Worm (Caenorhabditis elegans) whole organism, dauer: ENCODE results near the gene clec-143.
"Not testable (repeated sequence)": the region's sequence is repeated elsewhere in the genome, so short reads cannot be mapped to it uniquely, and the experiment has no call there.

ENCODE experiments used
- unc-62 ChIP-seq: sonication (generic microtip); optimal IDR thresholded peaks from 2 replicates; lab custom pipeline; 2017; ENCODE audit warnings: missing biosample characterization, missing genetic modification reagents, missing genetic modification characterization

Gene clec-143

DNA sequence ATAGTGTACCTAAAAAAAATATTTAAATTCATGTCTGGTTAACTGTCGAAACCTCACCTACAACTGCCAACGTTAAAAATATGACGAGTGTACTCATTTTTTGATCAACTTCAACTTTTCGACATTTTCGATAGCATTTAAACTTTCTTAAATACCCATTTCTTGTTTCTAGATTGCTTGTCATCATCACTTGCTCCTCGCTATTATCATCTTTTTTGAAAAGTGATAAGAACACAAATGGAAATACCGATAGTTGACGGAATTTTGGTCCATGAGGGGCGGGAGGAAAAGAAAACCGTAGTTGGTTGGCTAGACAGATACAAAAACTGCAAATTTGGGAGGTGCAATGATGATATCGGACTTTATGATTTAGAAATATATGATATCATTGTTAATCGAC is at the start of gene clec-143:
clec-143 (minus strand) TSS at position 139 of the 400 bp plus-strand sequence.
- TF ChIP-seq unc-62 (GFP tag; lab: Kevin White, UChicago): no peak

DNA sequence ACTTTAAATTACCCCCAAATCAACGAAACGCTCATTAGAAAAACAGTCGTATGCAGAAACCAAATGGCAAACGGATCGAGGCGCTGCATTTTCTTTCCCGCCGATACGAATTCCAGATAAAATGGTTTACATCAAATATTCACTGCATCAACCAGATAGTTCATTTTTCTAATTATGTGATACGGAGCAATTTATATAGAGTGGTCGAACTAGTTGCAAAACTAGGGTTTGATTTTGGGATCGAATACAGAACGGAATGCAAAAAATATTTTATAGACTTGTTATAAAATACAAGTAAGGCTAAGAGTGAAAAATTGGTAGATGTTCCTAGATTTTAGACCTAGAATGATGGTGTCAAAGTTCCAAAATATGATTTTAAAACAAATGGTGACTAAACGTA is 49.8 kb upstream of the clec-143 start:
- TF ChIP-seq unc-62 (GFP tag; lab: Kevin White, UChicago): no peak

DNA sequence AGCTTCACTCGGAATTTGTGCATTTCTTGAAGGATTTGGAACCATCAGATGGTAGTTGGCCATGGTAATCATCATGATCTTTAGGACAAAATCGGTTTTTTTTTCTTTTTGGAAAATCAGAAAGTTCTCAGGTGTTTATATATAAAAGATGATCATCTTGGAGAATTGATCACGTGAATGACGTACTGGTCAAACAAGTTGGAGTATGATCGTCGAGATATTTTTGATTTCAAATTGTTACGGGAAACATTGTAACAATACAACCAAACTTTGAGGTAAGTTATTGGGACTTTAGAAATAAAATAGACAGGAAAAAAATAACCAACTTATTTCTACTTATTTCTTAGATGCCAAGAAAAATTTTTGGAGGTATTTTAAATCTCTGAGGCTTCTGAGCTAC is 48.9 kb upstream of the clec-143 start, which contains the start of gene F59B10.4:
F59B10.4 (minus strand) TSS at position 101 of the 400 bp plus-strand sequence.
- TF ChIP-seq unc-62 (GFP tag; lab: Kevin White, UChicago): no peak

DNA sequence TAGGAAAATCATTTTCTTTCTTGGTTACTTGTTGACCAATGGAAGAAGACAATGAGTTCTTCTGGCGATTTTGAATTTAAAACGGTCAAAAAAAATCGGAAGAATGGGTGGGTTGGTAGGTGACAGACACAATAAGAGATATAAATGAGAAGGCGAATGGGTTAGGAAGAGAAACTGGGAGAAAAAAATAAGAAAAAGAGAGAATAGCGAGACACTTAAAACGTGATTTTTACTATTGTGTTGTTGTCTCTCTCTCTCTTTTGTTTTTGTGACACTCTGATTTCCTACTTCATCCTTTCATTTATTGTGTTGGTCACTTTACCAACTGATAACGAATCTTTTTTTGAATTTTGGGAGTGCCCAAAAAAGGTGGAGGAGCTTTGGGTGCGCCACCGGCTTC is 46.3 kb upstream of the clec-143 start:
- TF ChIP-seq unc-62 (GFP tag; lab: Kevin White, UChicago): no peak

DNA sequence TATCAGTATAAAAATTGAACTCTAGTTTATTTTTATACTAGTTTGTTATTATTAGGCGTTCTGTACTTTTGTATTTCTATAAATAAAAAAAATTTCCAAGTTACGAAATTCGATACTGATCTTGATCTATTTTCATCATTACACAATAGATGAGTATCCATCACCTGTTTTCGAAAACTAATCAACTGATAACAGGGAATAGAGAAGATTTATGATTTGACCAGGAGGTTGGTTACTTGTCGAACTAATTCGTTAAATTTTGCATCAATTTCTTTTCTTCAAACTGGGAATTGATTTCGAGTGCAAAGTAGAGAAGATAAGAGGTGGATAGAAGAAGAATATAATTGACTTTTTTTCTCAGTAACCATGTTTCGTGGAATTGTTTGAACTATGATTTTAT is 45.3 kb upstream of the clec-143 start:
- no peak for TF ChIP-seq unc-62 (GFP tag; lab: Kevin White, UChicago)

DNA sequence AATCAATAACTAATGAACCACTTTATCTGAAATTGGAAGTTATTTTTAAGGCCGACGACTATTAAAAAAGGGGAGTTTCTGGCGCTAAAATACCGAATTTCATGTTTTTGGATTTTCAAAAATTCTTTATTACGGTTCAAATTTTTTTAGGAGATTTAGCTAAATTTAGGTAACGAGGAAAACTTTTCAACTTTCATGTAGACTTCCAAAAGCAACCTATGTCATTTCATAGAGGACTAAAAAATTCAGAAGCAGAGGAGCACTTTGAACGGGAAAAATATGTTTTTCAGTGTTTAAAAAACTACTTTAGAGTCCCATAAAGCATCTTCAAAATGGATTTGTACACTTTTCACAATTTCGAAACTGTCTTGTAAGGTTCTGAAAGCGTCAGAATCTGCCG is 43.3 kb upstream of the clec-143 start:
- no peak for TF ChIP-seq unc-62 (GFP tag; lab: Kevin White, UChicago)

DNA sequence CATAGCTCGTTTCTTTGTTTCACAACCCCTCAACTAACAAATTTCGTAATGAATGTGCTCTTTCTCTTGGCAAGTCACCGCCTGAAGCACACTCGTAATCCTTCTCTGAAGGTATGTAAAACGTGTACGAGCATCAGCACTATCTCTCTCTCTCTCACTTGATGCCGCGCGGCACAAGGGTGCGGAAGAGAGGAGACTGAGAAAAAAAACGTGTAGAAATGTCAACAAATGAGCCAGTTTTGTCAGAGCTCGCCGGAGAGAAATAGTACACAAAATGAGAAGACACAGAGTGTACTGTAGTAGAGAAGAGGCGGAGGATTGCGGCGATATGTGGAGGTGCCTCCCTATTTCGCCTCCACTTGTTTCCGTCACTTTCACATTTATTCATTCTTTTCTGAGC is 40.1 kb upstream of the clec-143 start, which contains the start of gene F59B10.3:
F59B10.3 (plus strand) TSS at position 301 of the 400 bp plus-strand sequence.
- TF ChIP-seq unc-62 (GFP tag; lab: Kevin White, UChicago): no peak

DNA sequence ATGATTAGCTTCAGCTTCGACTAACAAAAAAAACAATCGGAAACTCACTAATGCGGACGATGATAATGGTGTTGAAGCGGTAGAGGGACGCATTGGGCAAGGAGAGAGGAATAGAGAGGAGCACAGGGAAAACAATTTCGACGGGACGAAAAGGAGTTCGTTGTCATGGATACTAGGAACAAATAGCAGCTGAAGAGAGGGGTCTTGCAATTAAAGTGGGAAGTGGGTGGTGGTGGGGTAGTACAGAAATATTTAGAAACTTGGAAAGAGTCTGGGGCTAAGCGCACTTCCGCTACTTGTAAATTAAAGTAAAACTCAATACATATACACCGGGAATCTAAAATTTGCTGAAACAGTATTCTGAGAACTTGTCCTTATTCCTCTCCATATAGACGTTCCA is 39.6 kb upstream of the clec-143 start, which contains the start of gene F59B10.2:
F59B10.2 (minus strand) TSS at position 101 of the 400 bp plus-strand sequence.
- TF ChIP-seq unc-62 (GFP tag; lab: Kevin White, UChicago): no peak

DNA sequence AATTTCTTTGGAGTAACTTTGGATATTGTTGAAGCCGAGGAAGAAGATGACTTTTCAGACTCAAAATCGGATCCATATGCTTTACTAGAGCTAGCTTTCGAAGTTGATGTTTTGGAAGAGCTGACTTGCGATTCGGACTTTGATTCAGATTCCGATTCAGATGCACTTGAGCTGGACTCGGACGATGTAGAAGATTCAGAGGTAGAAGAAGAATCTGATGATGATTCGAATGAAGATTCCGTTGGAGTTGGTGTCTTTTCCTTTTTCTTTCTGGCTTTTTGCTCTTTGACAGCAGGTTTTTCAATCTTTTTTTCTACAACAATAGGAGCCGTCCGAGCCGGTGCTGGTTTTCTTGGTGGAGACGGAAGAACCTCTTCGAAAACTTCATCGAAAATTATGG is 37.8 kb upstream of the clec-143 start:
- no peak for TF ChIP-seq unc-62 (GFP tag; lab: Kevin White, UChicago)

DNA sequence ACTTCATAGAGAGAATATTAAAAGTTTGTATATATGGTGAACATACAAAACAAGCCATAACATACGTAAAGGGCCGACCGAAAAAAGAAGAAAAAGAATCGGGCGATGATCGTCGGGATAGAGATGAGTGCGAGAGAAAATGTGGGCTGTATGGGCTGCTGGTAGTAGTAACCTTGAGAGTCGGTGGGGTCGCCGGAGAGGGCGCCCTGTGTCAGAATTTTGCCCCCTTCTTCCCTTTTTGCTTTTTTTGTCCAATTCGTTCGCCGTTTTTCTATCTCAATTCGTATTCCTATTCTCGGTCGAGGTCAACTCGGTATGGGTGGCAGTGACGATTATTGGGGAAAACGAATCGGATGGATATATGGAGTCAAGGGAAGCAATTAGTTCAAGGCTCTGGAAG is 35.9 kb upstream of the clec-143 start:
- TF ChIP-seq unc-62 (GFP tag; lab: Kevin White, UChicago): no peak

DNA sequence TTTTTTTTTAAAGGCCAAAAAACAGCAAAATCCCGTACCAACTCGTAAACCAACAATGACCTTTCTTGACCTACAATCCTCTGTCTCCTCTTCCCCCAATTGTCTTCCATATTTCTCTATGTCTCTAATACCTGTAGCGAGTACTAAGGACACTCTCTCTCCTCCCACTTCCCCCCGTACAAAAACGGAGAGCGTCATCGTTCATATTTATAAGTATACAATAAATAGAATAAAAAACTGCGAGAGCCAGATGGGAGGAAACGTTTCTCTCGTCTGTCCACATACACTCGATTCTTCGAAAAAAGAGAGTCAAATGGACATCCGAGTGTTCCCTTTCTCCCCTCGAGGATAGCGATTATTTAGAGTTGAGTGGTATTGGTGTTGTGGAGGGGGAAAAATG is 34.6 kb upstream of the clec-143 start:
- no peak for TF ChIP-seq unc-62 (GFP tag; lab: Kevin White, UChicago)

DNA sequence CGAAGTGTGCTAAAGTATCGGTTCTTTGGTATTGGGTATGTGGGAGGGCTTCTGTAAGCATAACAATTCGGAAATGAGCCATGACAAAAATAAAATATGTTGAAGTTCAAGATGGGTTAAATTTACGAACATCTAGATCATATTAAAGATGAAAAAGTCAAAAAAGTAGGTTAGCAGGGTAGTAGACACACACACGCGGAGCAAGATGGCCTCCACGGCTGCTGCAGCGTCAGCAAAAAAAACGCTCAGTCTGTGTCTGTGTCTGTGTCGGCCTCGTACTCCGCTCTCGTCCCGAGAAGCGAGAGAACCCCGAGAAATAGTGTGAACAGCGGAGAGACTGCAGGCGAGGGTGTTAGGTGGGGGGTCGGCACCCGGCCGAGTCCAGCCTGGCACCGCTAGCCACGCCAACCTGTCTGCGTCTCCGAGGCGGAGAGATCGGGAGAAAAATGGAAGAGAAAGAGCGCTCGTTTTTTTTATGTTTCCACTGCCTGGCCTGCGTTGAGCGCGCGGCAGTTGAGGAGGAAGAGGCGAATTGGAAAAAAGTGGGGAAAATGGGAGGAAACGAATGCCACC is 32.5 kb upstream of the clec-143 start, which contains the start of gene myrf-1:
myrf-1 (minus strand) TSS at position 51 of the 573 bp plus-strand sequence.
- no peak for TF ChIP-seq unc-62 (GFP tag; lab: Kevin White, UChicago)

DNA sequence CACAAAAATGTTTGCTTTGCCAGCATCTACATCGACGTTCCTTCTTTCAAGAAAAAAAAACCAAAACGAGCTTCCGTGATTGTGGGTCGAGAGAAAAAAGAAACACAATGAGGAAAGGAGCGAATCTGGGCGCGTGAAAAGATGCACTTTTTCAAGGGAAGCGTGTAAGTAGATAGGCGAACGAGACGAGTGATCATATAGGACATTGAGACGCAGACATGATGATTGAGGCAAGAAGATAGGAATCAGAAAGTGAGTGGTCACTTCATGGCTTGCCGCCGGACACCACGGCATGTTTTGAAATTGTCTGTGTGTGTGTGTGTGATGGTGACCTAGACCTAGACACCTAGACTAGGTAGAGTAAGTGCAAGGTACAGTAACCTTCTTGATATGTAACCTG is 31.5 kb upstream of the clec-143 start:
- TF ChIP-seq unc-62 (GFP tag; lab: Kevin White, UChicago): no peak

DNA sequence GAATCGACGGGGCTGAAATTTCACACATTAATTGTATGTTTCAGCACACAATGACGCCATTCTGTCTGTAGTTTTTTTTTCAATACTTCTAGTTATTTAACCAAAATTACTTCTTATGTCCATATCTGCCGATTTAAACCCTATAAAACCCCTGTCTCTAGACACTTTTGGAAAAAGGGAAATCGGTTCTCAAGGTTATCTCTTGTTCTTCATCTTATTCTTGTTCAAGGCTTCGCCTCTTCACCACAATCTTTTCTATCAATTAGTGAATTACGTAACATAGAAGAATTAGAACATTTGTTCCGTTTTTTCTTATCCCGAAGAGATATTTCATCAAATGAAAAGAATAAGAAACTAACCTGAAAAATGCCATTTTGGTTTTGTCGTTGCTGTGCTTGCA is 30.6 kb upstream of the clec-143 start:
- no peak for TF ChIP-seq unc-62 (GFP tag; lab: Kevin White, UChicago)

DNA sequence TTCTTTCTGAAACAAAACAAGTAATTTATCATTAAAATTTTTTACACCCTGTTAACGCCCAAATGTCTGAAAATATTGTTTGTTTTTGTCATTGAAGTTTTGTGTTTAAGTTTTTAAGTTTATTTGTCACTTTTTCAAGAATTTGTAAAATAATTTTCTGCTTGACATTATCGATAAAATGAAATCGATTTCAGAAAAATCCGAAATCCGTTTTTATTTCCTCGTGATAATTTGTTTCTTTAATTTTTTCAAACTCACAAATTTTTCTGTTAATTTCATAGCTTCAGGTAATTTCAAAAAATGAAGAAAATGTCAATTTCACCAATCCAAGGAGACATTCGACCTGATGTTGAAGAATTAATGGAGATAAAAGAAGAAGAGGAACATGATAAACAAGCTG is 25.8 kb upstream of the clec-143 start, which contains the start of gene ZK666.12:
ZK666.12 (plus strand) TSS at position 301 of the 400 bp plus-strand sequence.
- no peak for TF ChIP-seq unc-62 (GFP tag; lab: Kevin White, UChicago)

DNA sequence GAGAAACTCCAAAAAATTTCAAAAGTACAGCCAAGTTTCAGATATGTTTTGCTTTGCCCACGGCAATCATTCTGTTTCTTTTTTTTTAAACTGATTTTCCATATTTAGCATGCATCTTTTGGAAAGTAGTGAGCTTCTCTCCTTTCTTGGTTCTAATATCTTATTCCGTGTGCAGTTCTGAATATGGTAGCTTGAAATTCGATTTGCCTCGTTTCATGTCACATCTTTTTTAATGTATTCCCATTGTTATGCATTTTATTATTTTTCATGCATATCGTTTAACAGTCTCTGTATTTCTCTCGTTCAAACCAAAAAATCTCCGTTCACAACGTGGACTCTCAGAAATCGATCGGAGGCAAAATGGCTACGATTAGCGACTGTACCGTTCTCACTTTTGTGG is 24.4 kb upstream of the clec-143 start, which contains the start of gene ZK666.14:
ZK666.14 (plus strand) TSS at position 301 of the 400 bp plus-strand sequence.
- no peak for TF ChIP-seq unc-62 (GFP tag; lab: Kevin White, UChicago)

DNA sequence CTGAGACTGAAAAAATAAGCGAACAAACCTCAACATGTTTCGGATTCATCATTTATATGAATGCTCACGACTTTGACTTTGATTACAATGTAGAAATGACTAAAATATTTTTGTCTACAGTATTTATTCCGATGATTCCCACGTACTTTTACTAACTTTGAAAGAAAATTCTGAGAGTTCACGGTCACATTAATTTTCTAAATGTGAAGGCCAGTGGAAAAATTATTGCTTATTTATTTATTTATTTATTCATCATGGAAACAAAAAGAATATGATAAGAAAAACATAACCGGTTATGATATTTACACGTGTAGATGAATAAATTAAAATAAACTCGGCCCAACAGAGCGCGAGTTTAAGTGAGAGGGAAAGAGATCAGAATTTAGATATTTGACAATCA is 22.9 kb upstream of the clec-143 start, which contains the start of gene ZK666.8:
ZK666.8 (minus strand) TSS at position 101 of the 400 bp plus-strand sequence.
- not testable (repeated sequence) for TF ChIP-seq unc-62 (GFP tag; lab: Kevin White, UChicago)
